Worm (Caenorhabditis elegans): Measurements from ENCODE around the gene F35G2.3.

- TF ChIP-seq fkh-10 (GFP tag; optimal IDR thresholded peaks at IDR 0.05) (no peak), unc-39 (tag; optimal IDR thresholded peaks at IDR 0.05) (no peak), lin-15B (tag; optimal IDR thresholded peaks at IDR 0.05) (no peak), ceh-9 (tag; optimal IDR thresholded peaks at IDR 0.05) (no peak), pqm-1 (tag; optimal IDR thresholded peaks at IDR 0.05) (no peak), elt-3 (tag; optimal IDR thresholded peaks at IDR 0.05) (no peak), snpc-4 (tag; optimal IDR thresholded peaks at IDR 0.05) (no peak), nhr-43 (tag; optimal IDR thresholded peaks at IDR 0.05; ENCODE audit: poor library complexity, severe bottlenecking) (no peak), elt-2 (tag; optimal IDR thresholded peaks at IDR 0.05) (no peak), egl-27 (tag; optimal IDR thresholded peaks at IDR 0.05) (no peak), jun-1 (tag; optimal IDR thresholded peaks at IDR 0.05) (peak; percentile 20)
These were observed 1.6 kb upstream of the F35G2.3 start for ce11 chrIV:12207873-12208272.

Measured in whole organism, L3 larva.